Worm (Caenorhabditis elegans) whole organism, L3 larva: ENCODE results near the gene C04E6.5.

Experiments
- R02D3.7 ChIP-seq: fragments of 150-350 bp; optimal IDR thresholded peaks from 2 replicates; lab custom pipeline; 2014; ENCODE audit warnings: missing biosample characterization, missing genetic modification characterization
- ZK546.5 ChIP-seq: sonication (generic microtip); optimal IDR thresholded peaks from 2 replicates; lab custom pipeline; 2017; ENCODE audit warnings: missing biosample characterization, missing genetic modification characterization
- aly-2 ChIP-seq: fragments of 150-350 bp; optimal IDR thresholded peaks from 2 replicates; lab custom pipeline; 2014; ENCODE audit warnings: missing biosample characterization, missing genetic modification characterization
- ama-1 ChIP-seq: fragments of 150-350 bp; optimal IDR thresholded peaks from 2 replicates; lab custom pipeline; 2018
- ceh-16 ChIP-seq: sonication (generic microtip); optimal IDR thresholded peaks from 2 replicates; lab custom pipeline; 2017; ENCODE audit warnings: missing biosample characterization, missing genetic modification characterization
- ceh-28 ChIP-seq: fragments of 150-350 bp; optimal IDR thresholded peaks from 2 replicates; lab custom pipeline; 2014; ENCODE audit warnings: missing biosample characterization, missing genetic modification reagents, missing genetic modification characterization
- ceh-82 ChIP-seq: fragments of 150-350 bp; optimal IDR thresholded peaks from 2 replicates; lab custom pipeline; 2014; ENCODE audit warnings: missing biosample characterization, missing genetic modification characterization
- ceh-9 ChIP-seq: sonication (generic microtip); optimal IDR thresholded peaks from 2 replicates; lab custom pipeline; 2018; ENCODE audit warnings: missing biosample characterization, missing genetic modification characterization
- egl-27 ChIP-seq: sonication (generic microtip); optimal IDR thresholded peaks from 4 replicates; lab custom pipeline; 2017; ENCODE audit warnings: missing biosample characterization, missing genetic modification reagents, missing genetic modification characterization
- egl-5 ChIP-seq: fragments of 150-350 bp; optimal IDR thresholded peaks from 2 replicates; lab custom pipeline; 2017; ENCODE audit warnings: missing biosample characterization, missing genetic modification reagents, missing genetic modification characterization, inconsistent platforms
- elt-1 ChIP-seq: fragments of 150-350 bp; optimal IDR thresholded peaks from 2 replicates; lab custom pipeline; 2014; ENCODE audit warnings: missing biosample characterization, missing genetic modification characterization
- elt-2 ChIP-seq: sonication (generic microtip); optimal IDR thresholded peaks from 2 replicates; lab custom pipeline; 2016; ENCODE audit warnings: missing genetic modification reagents, mild to moderate bottlenecking, missing genetic modification characterization, missing compliant biosample characterization
- elt-3 ChIP-seq, 3 experiments: fragments of 150-350 bp in 1 of 3; sonication (generic microtip) in 2 of 3; optimal IDR thresholded peaks; 2 replicates in 2 of 3; 4 replicates in 1 of 3; lab custom pipeline; 2014 to 2017; ENCODE audit warnings: missing biosample characterization in 3 of 3, missing genetic modification characterization in 3 of 3
- fkh-10 ChIP-seq: sonication (generic microtip); optimal IDR thresholded peaks from 2 replicates; lab custom pipeline; 2017; ENCODE audit warnings: missing biosample characterization, missing genetic modification reagents, missing genetic modification characterization
- fkh-2 ChIP-seq: fragments of 150-350 bp; optimal IDR thresholded peaks from 2 replicates; lab custom pipeline; 2014; ENCODE audit warnings: missing biosample characterization, missing genetic modification reagents, missing genetic modification characterization
- fos-1 ChIP-seq: fragments of 150-350 bp; optimal IDR thresholded peaks from 2 replicates; lab custom pipeline; 2014; ENCODE audit warnings: missing biosample characterization, missing genetic modification characterization
- hmg-11 ChIP-seq: sonication (generic microtip); optimal IDR thresholded peaks from 2 replicates; lab custom pipeline; 2016; ENCODE audit warnings: missing genetic modification characterization, missing compliant biosample characterization
- lin-39 ChIP-seq: fragments of 150-350 bp; optimal IDR thresholded peaks from 2 replicates; lab custom pipeline; 2018; ENCODE audit warnings: missing biosample characterization, missing genetic modification reagents, missing genetic modification characterization
- mdl-1 ChIP-seq: fragments of 150-350 bp; optimal IDR thresholded peaks from 2 replicates; lab custom pipeline; 2014; ENCODE audit warnings: missing biosample characterization, missing genetic modification characterization
- nhr-11 ChIP-seq: fragments of 150-350 bp; optimal IDR thresholded peaks from 2 replicates; lab custom pipeline; 2014; ENCODE audit warnings: missing biosample characterization, missing genetic modification characterization
- nhr-12 ChIP-seq: fragments of 150-350 bp; optimal IDR thresholded peaks from 2 replicates; lab custom pipeline; 2014; ENCODE audit warnings: missing biosample characterization, missing genetic modification characterization
- nhr-237 ChIP-seq: fragments of 150-350 bp; optimal IDR thresholded peaks from 2 replicates; lab custom pipeline; 2014; ENCODE audit warnings: missing biosample characterization, missing genetic modification characterization
- nhr-25 ChIP-seq: sonication (generic microtip); optimal IDR thresholded peaks from 2 replicates; lab custom pipeline; 2017; ENCODE audit warnings: missing biosample characterization, missing genetic modification characterization
- nhr-28 ChIP-seq: fragments of 150-350 bp; optimal IDR thresholded peaks from 2 replicates; lab custom pipeline; 2014; ENCODE audit warnings: missing biosample characterization, missing genetic modification characterization
- nhr-43 ChIP-seq: sonication (generic microtip); optimal IDR thresholded peaks from 2 replicates; lab custom pipeline; 2016; ENCODE audit warnings: mild to moderate bottlenecking, missing genetic modification characterization, missing compliant biosample characterization; ENCODE audit not compliant: poor library complexity, severe bottlenecking
- nhr-67 ChIP-seq: fragments of 150-350 bp; optimal IDR thresholded peaks from 2 replicates; lab custom pipeline; 2014; ENCODE audit warnings: missing biosample characterization, missing genetic modification characterization
- nhr-76 ChIP-seq: fragments of 150-350 bp; sonication (generic microtip); optimal IDR thresholded peaks from 5 replicates; lab custom pipeline; 2014; ENCODE audit warnings: missing biosample characterization, missing genetic modification characterization
- pqm-1 ChIP-seq: fragments of 150-350 bp; optimal IDR thresholded peaks from 2 replicates; lab custom pipeline; 2017; ENCODE audit warnings: missing biosample characterization, missing genetic modification characterization, inconsistent platforms
- sea-2 ChIP-seq: fragments of 150-350 bp; sonication (generic microtip); optimal IDR thresholded peaks from 4 replicates; lab custom pipeline; 2014; ENCODE audit warnings: missing biosample characterization, missing genetic modification reagents, missing genetic modification characterization
- skn-1 ChIP-seq: fragments of 150-350 bp; optimal IDR thresholded peaks from 2 replicates; lab custom pipeline; 2014; ENCODE audit warnings: missing biosample characterization, missing genetic modification characterization
- tbx-2 ChIP-seq: sonication (generic microtip); optimal IDR thresholded peaks from 2 replicates; lab custom pipeline; 2016; ENCODE audit warnings: mild to moderate bottlenecking, missing genetic modification characterization, missing compliant biosample characterization
- unc-39 ChIP-seq: sonication (generic microtip); optimal IDR thresholded peaks from 4 replicates; lab custom pipeline; 2017; ENCODE audit warnings: missing biosample characterization, missing genetic modification characterization
- zag-1 ChIP-seq: fragments of 150-350 bp; optimal IDR thresholded peaks from 2 replicates; lab custom pipeline; 2014; ENCODE audit warnings: missing biosample characterization, missing genetic modification characterization

The C04E6.5 gene

DNA sequence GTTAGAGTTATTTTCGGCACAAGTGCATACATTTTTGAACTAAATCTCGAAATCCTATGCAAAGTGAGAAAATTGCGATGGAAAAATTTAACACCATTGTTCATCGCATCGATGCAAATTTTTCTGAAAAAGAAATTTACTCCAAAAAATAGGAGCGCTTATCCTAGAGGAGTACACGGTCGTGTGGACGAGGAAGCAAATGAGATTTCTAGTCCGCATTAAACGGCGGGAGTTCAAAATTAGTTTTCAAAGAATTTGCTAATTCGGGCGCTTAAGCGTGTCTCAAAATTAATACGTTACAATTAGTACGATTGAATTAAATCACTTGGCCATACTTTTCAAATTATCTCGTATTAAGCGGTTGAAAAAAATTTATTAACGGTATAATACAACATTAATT is 15.8 kb downstream of the C04E6.5 start, which contains the start of gene lrpr-1 (continued):
- no peak for TF ChIP-seq elt-3 (tag; optimal IDR thresholded peaks at IDR 0.05; lab: Kevin White, UChicago)
- TF ChIP-seq ceh-28 (tag; lab: Kevin White, UChicago) = peak; percentile 52
- TF ChIP-seq nhr-25 (tag; lab: Kevin White, UChicago) = peak; percentile 30
- no peak for TF ChIP-seq nhr-67 (tag; lab: Kevin White, UChicago)
- TF ChIP-seq aly-2 (tag; lab: Kevin White, UChicago) = no peak
- TF ChIP-seq, all 47 proteins: peak for 17

DNA sequence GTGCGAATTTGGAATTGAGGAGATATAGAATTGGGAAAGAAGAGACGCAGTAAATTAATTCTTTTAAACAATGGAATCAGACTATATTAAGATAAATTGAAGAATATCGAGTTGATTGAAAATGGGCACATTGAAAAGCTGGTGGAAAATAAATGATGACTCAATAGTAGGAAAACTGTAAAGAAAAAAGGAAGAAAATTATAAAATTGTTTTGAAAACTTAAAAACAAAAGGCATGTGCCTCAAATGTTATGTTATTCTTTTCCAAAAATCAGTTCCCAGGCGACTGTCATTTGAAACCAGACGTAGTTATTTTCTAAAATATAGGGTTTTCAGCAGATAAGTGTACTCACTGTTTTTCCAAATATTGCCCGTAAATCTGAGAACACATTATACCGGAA is 18.0 kb downstream of the C04E6.5 start, which contains the start of gene C04E6.12:
C04E6.12 (minus strand) TSS at position 101 of the 400 bp plus-strand sequence.
- no peak for TF ChIP-seq fkh-2 (tag; lab: Kevin White, UChicago)
- no peak for TF ChIP-seq egl-5 (tag; lab: Kevin White, UChicago)
- TF ChIP-seq nhr-25 (tag; lab: Kevin White, UChicago) = no peak
- no peak for TF ChIP-seq nhr-11 (tag; lab: Kevin White, UChicago)
- no peak for TF ChIP-seq sea-2
- TF ChIP-seq nhr-28 (tag; lab: Kevin White, UChicago) = no peak
- no peak for TF ChIP-seq nhr-237
- TF ChIP-seq ceh-9 (tag; lab: Kevin White, UChicago) = no peak
- no peak for TF ChIP-seq ceh-16 (tag; lab: Kevin White, UChicago)
- TF ChIP-seq tbx-2 = no peak
- no peak for TF ChIP-seq nhr-76 (tag; lab: Kevin White, UChicago)
- no peak for TF ChIP-seq elt-2
- TF ChIP-seq nhr-12 (tag; lab: Kevin White, UChicago) = no peak
- TF ChIP-seq, all 47 proteins: peak for 0

DNA sequence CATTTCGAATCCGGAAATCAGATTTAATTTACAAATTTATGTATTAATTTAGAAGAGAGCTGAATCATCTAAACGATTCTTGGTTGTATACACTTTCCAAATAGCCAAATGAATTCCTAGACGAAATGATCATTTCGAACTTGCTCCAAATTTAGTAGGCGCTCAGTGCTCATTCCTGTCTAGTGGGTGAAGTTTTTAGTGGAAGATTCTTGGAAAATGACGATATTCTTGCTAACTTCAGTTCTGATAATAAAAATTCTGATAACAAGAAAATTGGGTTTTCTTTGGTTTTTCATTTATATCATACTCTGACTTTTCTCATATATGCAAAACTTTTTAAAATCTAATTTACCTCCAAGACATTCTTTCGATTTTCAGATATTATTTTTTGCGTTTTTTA is 19.8 kb downstream of the C04E6.5 start:
- no peak for TF ChIP-seq fkh-10 (GFP tag; lab: Kevin White, UChicago)
- peak; percentile 6 for TF ChIP-seq nhr-11 (tag; lab: Kevin White, UChicago)
- TF ChIP-seq, all 47 proteins: peak for 1

DNA sequence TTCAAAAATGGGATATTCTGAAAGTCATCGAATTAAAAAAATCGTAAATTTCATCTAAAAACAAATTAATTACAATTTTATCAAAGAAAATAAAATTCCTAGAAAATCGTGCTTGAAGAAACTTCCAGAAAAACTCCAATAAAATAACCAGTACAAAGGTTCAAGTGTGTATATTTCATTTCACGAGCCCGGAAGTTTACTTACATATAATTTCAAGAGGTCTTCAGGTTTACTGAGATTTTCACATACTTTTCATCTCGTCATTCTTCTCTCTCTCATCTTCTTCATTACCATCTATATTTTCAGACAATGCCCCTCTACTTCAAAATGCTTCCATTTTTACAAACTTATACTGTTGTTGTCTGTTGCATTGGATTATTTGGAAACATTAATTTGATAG is 20.3 kb downstream of the C04E6.5 start, which contains the start of gene srsx-18:
srsx-18 (plus strand) TSS at position 301 of the 400 bp plus-strand sequence.
- no peak for TF ChIP-seq egl-5 (tag; lab: Kevin White, UChicago)
- TF ChIP-seq nhr-76 (tag; lab: Kevin White, UChicago) = no peak
- no peak for TF ChIP-seq fkh-2 (tag; lab: Kevin White, UChicago)
- no peak for TF ChIP-seq zag-1
- no peak for TF ChIP-seq unc-39
- TF ChIP-seq skn-1 (tag; lab: Kevin White, UChicago) = no peak
- no peak for TF ChIP-seq mdl-1 (tag; lab: Kevin White, UChicago)
- TF ChIP-seq hmg-11 (tag; lab: Kevin White, UChicago) = no peak
- no peak for TF ChIP-seq elt-3 (tag; optimal IDR thresholded peaks at IDR 0.05; lab: Kevin White, UChicago)
- TF ChIP-seq egl-27 (tag; lab: Kevin White, UChicago) = no peak
- TF ChIP-seq ama-1 (lab: Kevin White, UChicago) = no peak
- TF ChIP-seq pqm-1 (tag; lab: Kevin White, UChicago) = no peak
- no peak for TF ChIP-seq ceh-16 (tag; lab: Kevin White, UChicago)
- TF ChIP-seq tbx-2 = no peak
- no peak for TF ChIP-seq fos-1 (tag; lab: Kevin White, UChicago)
- TF ChIP-seq, all 47 proteins: peak for 0

DNA sequence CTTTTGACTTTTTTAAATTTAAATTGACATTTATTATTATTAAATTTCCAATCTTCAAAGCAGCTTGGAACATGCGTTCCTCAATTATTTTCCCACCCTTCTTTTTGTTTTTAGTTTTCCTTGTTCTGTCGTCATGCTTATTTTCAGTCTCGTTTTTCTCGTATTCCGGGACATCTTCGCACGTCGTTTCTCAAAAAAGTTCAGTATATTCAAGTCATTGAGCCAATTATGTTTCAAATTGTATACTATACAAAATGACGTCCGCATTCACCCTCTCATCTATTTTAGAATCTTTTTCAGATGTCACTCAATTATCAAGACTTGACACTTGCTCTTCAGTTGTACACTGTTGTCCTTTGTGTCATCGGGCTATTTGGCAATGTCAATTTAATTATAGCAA is 25.4 kb downstream of the C04E6.5 start, which contains the start of gene srsx-17:
srsx-17 (plus strand) TSS at position 301 of the 400 bp plus-strand sequence.
- no peak for TF ChIP-seq fkh-10 (GFP tag; lab: Kevin White, UChicago)
- TF ChIP-seq lin-39 (tag; lab: Kevin White, UChicago) = no peak
- TF ChIP-seq ceh-16 (tag; lab: Kevin White, UChicago) = no peak
- no peak for TF ChIP-seq R02D3.7 (tag; lab: Kevin White, UChicago)
- no peak for TF ChIP-seq sea-2
- no peak for TF ChIP-seq ama-1 (lab: Kevin White, UChicago)
- TF ChIP-seq tbx-2 = no peak
- TF ChIP-seq ZK546.5 (tag; lab: Kevin White, UChicago) = no peak
- no peak for TF ChIP-seq elt-1 (tag; lab: Kevin White, UChicago)
- no peak for TF ChIP-seq egl-27 (tag; lab: Kevin White, UChicago)
- no peak for TF ChIP-seq ceh-82 (tag; lab: Kevin White, UChicago)
- TF ChIP-seq nhr-43 (tag; lab: Kevin White, UChicago) = no peak
